Worm (Caenorhabditis elegans) whole organism, young adult: ENCODE measurements around the gene lir-1.

Source experiments
- F22D6.2 ChIP-seq: sonication (generic microtip); optimal IDR thresholded peaks from 2 replicates; lab custom pipeline; 2016; ENCODE audit warnings: mild to moderate bottlenecking, missing genetic modification characterization, missing compliant biosample characterization
- F37B4.10 ChIP-seq: fragments of 200-800 bp; sonication (Bioruptor generic); IDR thresholded peaks from 2 replicates; pipeline ENCODE4 v1.3.6; 2022; ENCODE audit warnings: missing genetic modification characterization, missing compliant biosample characterization
- F55B11.4 ChIP-seq: sonication (generic microtip); optimal IDR thresholded peaks from 2 replicates; lab custom pipeline; 2016; ENCODE audit warnings: missing compliant biosample characterization, missing genetic modification characterization, borderline replicate concordance; ENCODE audit not compliant: insufficient read depth
- F57A8.1 ChIP-seq: fragments of 200-800 bp; sonication (Bioruptor generic); optimal IDR thresholded peaks from 2 replicates; lab custom pipeline; 2018; ENCODE audit warnings: mild to moderate bottlenecking, missing genetic modification characterization, moderate library complexity, missing compliant biosample characterization
- T26A5.8 ChIP-seq: sonication (generic microtip); optimal IDR thresholded peaks from 2 replicates; lab custom pipeline; 2016; ENCODE audit warnings: missing genetic modification characterization, missing compliant biosample characterization
- Y56A3A.18 ChIP-seq: fragments of 200-800 bp; sonication (Bioruptor generic); IDR thresholded peaks from 2 replicates; pipeline ENCODE4 v1.3.6; 2022; ENCODE audit warnings: missing genetic modification reagents, missing genetic modification characterization, missing compliant biosample characterization
- akir-1 ChIP-seq: fragments of 200-800 bp; sonication (Bioruptor generic); optimal IDR thresholded peaks from 2 replicates; lab custom pipeline; 2018; ENCODE audit warnings: mild to moderate bottlenecking, missing genetic modification characterization, moderate library complexity, missing compliant biosample characterization
- bed-2 ChIP-seq: fragments of 200-800 bp; sonication (Bioruptor generic); IDR thresholded peaks from 2 replicates; pipeline ENCODE4 v1.3.6; 2022; ENCODE audit warnings: missing genetic modification reagents, missing genetic modification characterization, missing compliant biosample characterization
- cebp-1 ChIP-seq, 2 experiments: fragments of 200-800 bp in 1 of 2; sonication (Bioruptor generic) in 1 of 2; sonication (generic microtip) in 1 of 2; IDR thresholded peaks in 1 of 2; optimal IDR thresholded peaks in 1 of 2; 2 replicates each; pipeline versions ENCODE4 v1.3.6 to Lab custom; 2017 to 2022; ENCODE audit warnings: missing compliant biosample characterization in 2 of 2, missing genetic modification characterization in 2 of 2, mild to moderate bottlenecking in 1 of 2, missing genetic modification reagents in 1 of 2, moderate library complexity in 1 of 2
- ceh-27 ChIP-seq: fragments of 200-800 bp; sonication (Bioruptor generic); optimal IDR thresholded peaks from 2 replicates; lab custom pipeline; 2018; ENCODE audit warnings: mild to moderate bottlenecking, missing genetic modification characterization, moderate library complexity, missing compliant biosample characterization
- ceh-91 ChIP-seq: fragments of 200-800 bp; sonication (Bioruptor generic); IDR thresholded peaks from 2 replicates; pipeline ENCODE4 v1.3.6; 2022; ENCODE audit warnings: missing genetic modification reagents, missing genetic modification characterization, missing compliant biosample characterization
- chd-7 ChIP-seq: sonication (generic microtip); optimal IDR thresholded peaks from 2 replicates; lab custom pipeline; 2016; ENCODE audit warnings: mild to moderate bottlenecking, missing genetic modification characterization, moderate library complexity, missing compliant biosample characterization
- dox-1 ChIP-seq: fragments of 200-800 bp; sonication (Bioruptor generic); IDR thresholded peaks from 2 replicates; pipeline ENCODE4 v1.3.6; 2022; ENCODE audit warnings: missing genetic modification reagents, missing genetic modification characterization, missing compliant biosample characterization
- egl-44 ChIP-seq: fragments of 200-800 bp; sonication (Bioruptor generic); IDR thresholded peaks from 2 replicates; pipeline ENCODE4 v1.3.6; 2022; ENCODE audit warnings: missing genetic modification reagents, missing genetic modification characterization, missing compliant biosample characterization
- egrh-3 ChIP-seq: fragments of 200-800 bp; sonication (Bioruptor generic); IDR thresholded peaks from 2 replicates; pipeline ENCODE4 v1.3.6; 2022; ENCODE audit warnings: missing genetic modification reagents, missing genetic modification characterization, missing compliant biosample characterization
- fkh-3 ChIP-seq: sonication (generic microtip); optimal IDR thresholded peaks from 2 replicates; lab custom pipeline; 2016; ENCODE audit warnings: mild to moderate bottlenecking, missing genetic modification characterization, missing compliant biosample characterization
- gei-17 ChIP-seq: fragments of 200-800 bp; sonication (Bioruptor generic); optimal IDR thresholded peaks from 2 replicates; lab custom pipeline; 2018; ENCODE audit warnings: mild to moderate bottlenecking, missing genetic modification characterization, missing compliant biosample characterization
- hmg-1.2 ChIP-seq: fragments of 200-800 bp; sonication (Bioruptor generic); IDR thresholded peaks from 2 replicates; pipeline ENCODE4 v1.3.6; 2022; ENCODE audit warnings: missing genetic modification reagents, missing genetic modification characterization, missing compliant biosample characterization
- hmg-20 ChIP-seq: fragments of 200-800 bp; sonication (Bioruptor generic); IDR thresholded peaks from 2 replicates; pipeline ENCODE4 v1.3.6; 2022; ENCODE audit warnings: missing genetic modification reagents, missing genetic modification characterization, missing compliant biosample characterization
- hsf-1 ChIP-seq: fragments of 200-800 bp; sonication (Bioruptor generic); IDR thresholded peaks from 2 replicates; pipeline ENCODE4 v1.3.6; 2022; ENCODE audit warnings: missing genetic modification reagents, missing genetic modification characterization, missing compliant biosample characterization
- lag-1 ChIP-seq: fragments of 200-800 bp; sonication (Bioruptor generic); IDR thresholded peaks from 2 replicates; pipeline ENCODE4 v1.3.6; 2022; ENCODE audit warnings: missing genetic modification reagents, missing genetic modification characterization, missing compliant biosample characterization
- lsl-1 ChIP-seq: fragments of 200-800 bp; sonication (Bioruptor generic); optimal IDR thresholded peaks from 2 replicates; lab custom pipeline; 2018; ENCODE audit warnings: mild to moderate bottlenecking, missing genetic modification characterization, moderate library complexity, missing compliant biosample characterization
- madf-10 ChIP-seq: sonication (generic microtip); optimal IDR thresholded peaks from 2 replicates; lab custom pipeline; 2016; ENCODE audit warnings: mild to moderate bottlenecking, missing genetic modification characterization, missing compliant biosample characterization
- nfya-1 ChIP-seq: sonication (generic microtip); optimal IDR thresholded peaks from 2 replicates; lab custom pipeline; 2017; ENCODE audit warnings: antibody characterized with exemption, missing compliant biosample characterization, missing genetic modification characterization, borderline replicate concordance; ENCODE audit not compliant: insufficient read depth
- nhr-120 ChIP-seq: fragments of 200-800 bp; sonication (Bioruptor generic); IDR thresholded peaks from 2 replicates; pipeline ENCODE4 v1.3.6; 2022; ENCODE audit warnings: missing genetic modification characterization, missing compliant biosample characterization
- nhr-90 ChIP-seq: sonication (generic microtip); optimal IDR thresholded peaks from 2 replicates; lab custom pipeline; 2016; ENCODE audit warnings: missing genotype, mild to moderate bottlenecking, missing genetic modification characterization, missing compliant biosample characterization
- rcor-1 ChIP-seq: fragments of 200-800 bp; sonication (Bioruptor generic); IDR thresholded peaks from 2 replicates; pipeline ENCODE4 v1.3.6; 2022; ENCODE audit warnings: missing genetic modification reagents, missing genetic modification characterization, missing compliant biosample characterization
- rec-8 ChIP-seq, 2 experiments: sonication (generic microtip); optimal IDR thresholded peaks; 2 replicates each; lab custom pipeline; 2016; ENCODE audit warnings: mild to moderate bottlenecking in 2 of 2, missing genetic modification characterization in 2 of 2, missing genetic modification reagents in 2 of 2, missing genotype in 2 of 2, missing biosample characterization in 1 of 2, missing compliant biosample characterization in 1 of 2, moderate library complexity in 1 of 2
- repo-1 ChIP-seq: sonication (generic microtip); optimal IDR thresholded peaks from 2 replicates; lab custom pipeline; 2017; ENCODE audit warnings: mild to moderate bottlenecking, missing genetic modification characterization, missing compliant biosample characterization
- tlf-1 ChIP-seq: fragments of 200-800 bp; sonication (Bioruptor generic); optimal IDR thresholded peaks from 2 replicates; lab custom pipeline; 2018; ENCODE audit warnings: mild to moderate bottlenecking, missing genetic modification characterization, missing compliant biosample characterization
- unc-130 ChIP-seq: sonication (generic microtip); optimal IDR thresholded peaks from 2 replicates; lab custom pipeline; 2016; ENCODE audit warnings: missing genetic modification reagents, missing genetic modification characterization, missing compliant biosample characterization
- xnd-1 ChIP-seq: sonication (generic microtip); optimal IDR thresholded peaks from 2 replicates; lab custom pipeline; 2016; ENCODE audit warnings: missing genotype, missing genetic modification reagents, missing genetic modification characterization, missing compliant biosample characterization
- zim-3 ChIP-seq: sonication (generic microtip); optimal IDR thresholded peaks from 2 replicates; lab custom pipeline; 2017; ENCODE audit warnings: mild to moderate bottlenecking, missing genetic modification characterization, moderate library complexity, missing compliant biosample characterization
- ztf-22 ChIP-seq: fragments of 200-800 bp; sonication (Bioruptor generic); optimal IDR thresholded peaks from 2 replicates; lab custom pipeline; 2018; ENCODE audit warnings: mild to moderate bottlenecking, missing genetic modification characterization, moderate library complexity, missing compliant biosample characterization
- ztf-6 ChIP-seq: fragments of 200-800 bp; sonication (Bioruptor generic); IDR thresholded peaks from 2 replicates; pipeline ENCODE4 v1.3.6; 2022; ENCODE audit warnings: missing genetic modification reagents, missing genetic modification characterization, missing compliant biosample characterization

The lir-1 gene

ce11 chrII:7697156-7697555 is 25.4 kb downstream of the lir-1 start:
- TF ChIP-seq tlf-1: no peak
- TF ChIP-seq chd-7: no peak
- no peak for TF ChIP-seq gei-17 (GFP tag; lab: Kevin White, UChicago)
- TF ChIP-seq madf-10: no peak
- TF ChIP-seq F57A8.1 (GFP tag; lab: Kevin White, UChicago): no peak
- TF ChIP-seq akir-1 (GFP tag; lab: Kevin White, UChicago): no peak
- TF ChIP-seq zim-3 (tag; lab: Kevin White, UChicago): no peak
- no peak for TF ChIP-seq nhr-90
- no peak for TF ChIP-seq nfya-1 (tag; lab: Kevin White, UChicago)
- no peak for TF ChIP-seq hmg-1.2 (GFP tag; lab: Robert Waterston, UW)
- TF ChIP-seq repo-1: no peak
- no peak for TF ChIP-seq xnd-1
- no peak for TF ChIP-seq dox-1
- no peak for TF ChIP-seq ceh-91 (GFP tag; lab: Robert Waterston, UW)
- no peak for TF ChIP-seq F22D6.2 (tag; lab: Kevin White, UChicago)
- no peak for TF ChIP-seq cebp-1 (GFP tag; IDR thresholded peaks at IDR 0.05; lab: Robert Waterston, UW)
- TF ChIP-seq cebp-1 (tag; optimal IDR thresholded peaks at IDR 0.05; lab: Kevin White, UChicago): no peak
- no peak for TF ChIP-seq hsf-1 (GFP tag; lab: Robert Waterston, UW)
- TF ChIP-seq ztf-22 (GFP tag; lab: Kevin White, UChicago): no peak

ce11 chrII:7698406-7698805 is 26.6 kb downstream of the lir-1 start, which contains the start of gene B0495.5:
TSS of gene B0495.5 (minus strand) at chrII:7698506.
- TF ChIP-seq nhr-120 (GFP tag; lab: Robert Waterston, UW) (no peak), lag-1 (GFP tag; lab: Robert Waterston, UW) (no peak), Y56A3A.18 (GFP tag; lab: Robert Waterston, UW) (no peak), bed-2 (GFP tag; lab: Robert Waterston, UW) (no peak), rec-8 (tag; optimal IDR thresholded peaks at IDR 0.05; lab: Kevin White, UChicago) (no peak)

ce11 chrII:7699009-7699408 is 27.2 kb downstream of the lir-1 start, which contains the start of the genes moa-2 and cdk-11.1:
TSS of gene moa-2 (minus strand) at chrII:7699033.
TSS of gene cdk-11.1 (plus strand) at chrII:7699235.
- no peak for TF ChIP-seq ztf-6 (GFP tag; lab: Robert Waterston, UW)
- TF ChIP-seq lsl-1: peak; percentile 49
- no peak for TF ChIP-seq rcor-1

ce11 chrII:7704387-7704786 is 32.6 kb downstream of the lir-1 start:
- no peak for TF ChIP-seq T26A5.8
- TF ChIP-seq ceh-27: no peak
- no peak for TF ChIP-seq F55B11.4
- TF ChIP-seq Y56A3A.18 (GFP tag; lab: Robert Waterston, UW): no peak
- TF ChIP-seq F37B4.10 (GFP tag; lab: Robert Waterston, UW): no peak
- TF ChIP-seq egrh-3: no peak
- no peak for TF ChIP-seq bed-2 (GFP tag; lab: Robert Waterston, UW)
- no peak for TF ChIP-seq hmg-20 (GFP tag; lab: Robert Waterston, UW)
- TF ChIP-seq fkh-3: no peak
- TF ChIP-seq egl-44: no peak
- TF ChIP-seq unc-130 (GFP tag; lab: Kevin White, UChicago): no peak
